Fruit fly (Drosophila melanogaster) whole organism, embryonic: ENCODE results near the gene GC2.
A peak's percentile ranks its signal among the peaks of the same experiment; 100 is the strongest.

ENCODE experiments used
- Atf3 ChIP-seq: fragments of 200-800 bp; sonication (Bioruptor generic); optimal IDR thresholded peaks from 3 replicates; lab custom pipeline; 2016; ENCODE audit warnings: missing biosample characterization, missing genetic modification characterization
- Bgb ChIP-seq: fragments of 200-800 bp; sonication (Bioruptor generic); IDR thresholded peaks from 2 replicates; pipeline ENCODE4 v1.3.6; 2022; ENCODE audit warnings: missing biosample characterization, missing genetic modification characterization; ENCODE audit not compliant: partially characterized antibody
- CG10267 ChIP-seq: fragments of 200-800 bp; sonication (Bioruptor generic); optimal IDR thresholded peaks from 2 replicates; lab custom pipeline; 2018; ENCODE audit warnings: missing biosample characterization, mild to moderate bottlenecking, missing genetic modification characterization, moderate library complexity
- CG10959 ChIP-seq: fragments of 200-800 bp; sonication (Bioruptor generic); IDR thresholded peaks from 2 replicates; pipeline ENCODE4 v1.3.6; 2022; ENCODE audit warnings: missing biosample characterization, missing genetic modification characterization
- CG12155 ChIP-seq: fragments of 200-800 bp; sonication (Bioruptor generic); optimal IDR thresholded peaks from 3 replicates; lab custom pipeline; 2016; ENCODE audit warnings: missing biosample characterization, missing genetic modification characterization
- CG12219 ChIP-seq: fragments of 200-800 bp; sonication (Bioruptor generic); optimal IDR thresholded peaks from 3 replicates; lab custom pipeline; 2018; ENCODE audit warnings: missing biosample characterization, mild to moderate bottlenecking, missing genetic modification characterization
- CG15479 ChIP-seq: fragments of 200-800 bp; sonication (Bioruptor generic); optimal IDR thresholded peaks from 3 replicates; lab custom pipeline; 2019; ENCODE audit warnings: missing biosample characterization, mild to moderate bottlenecking, missing genetic modification characterization, moderate library complexity
- CG16863 ChIP-seq: fragments of 200-800 bp; sonication (Bioruptor generic); optimal IDR thresholded peaks from 3 replicates; lab custom pipeline; 2016; ENCODE audit warnings: missing biosample characterization, missing genetic modification characterization
- CG2712 ChIP-seq: fragments of 200-800 bp; optimal IDR thresholded peaks from 3 replicates; lab custom pipeline; 2019; ENCODE audit warnings: missing biosample characterization, mild to moderate bottlenecking, missing genetic modification characterization, moderate library complexity
- CG2889 ChIP-seq: fragments of 200-800 bp; sonication (Bioruptor generic); IDR thresholded peaks from 3 replicates; pipeline ENCODE4 v1.3.6; 2022; ENCODE audit warnings: missing biosample characterization, missing genetic modification characterization
- CG30020 ChIP-seq: fragments of 200-800 bp; optimal IDR thresholded peaks from 2 replicates; lab custom pipeline; 2019; ENCODE audit warnings: missing biosample characterization, mild to moderate bottlenecking, missing genetic modification characterization, moderate library complexity
- CG6683 ChIP-seq: fragments of 200-800 bp; sonication (Bioruptor generic); optimal IDR thresholded peaks from 2 replicates; lab custom pipeline; 2017; ENCODE audit warnings: missing biosample characterization, mild to moderate bottlenecking, missing genetic modification characterization, missing genetic modification reagents
- CG8478 ChIP-seq: fragments of >200 bp; optimal IDR thresholded peaks from 2 replicates; lab custom pipeline; 2018
- CG8924 ChIP-seq: fragments of 200-800 bp; optimal IDR thresholded peaks from 3 replicates; lab custom pipeline; 2019; ENCODE audit warnings: missing biosample characterization, mild to moderate bottlenecking, missing genetic modification characterization, moderate library complexity
- CG8944 ChIP-seq: fragments of 200-800 bp; sonication (Bioruptor generic); optimal IDR thresholded peaks from 3 replicates; lab custom pipeline; 2016; ENCODE audit warnings: missing biosample characterization, missing genetic modification characterization
- CG9932 ChIP-seq: fragments of 200-800 bp; sonication (Bioruptor generic); IDR thresholded peaks from 2 replicates; pipeline ENCODE4 v1.3.6; 2022; ENCODE audit warnings: missing biosample characterization, missing genetic modification characterization
- Drgx ChIP-seq: fragments of 200-800 bp; sonication (Bioruptor generic); IDR thresholded peaks from 2 replicates; pipeline ENCODE4 v1.3.6; 2022; ENCODE audit warnings: missing biosample characterization, missing genetic modification characterization
- Eip74EF ChIP-seq, 2 experiments: fragments of 200-800 bp in 1 of 2; fragments of >200 bp in 1 of 2; sonication (Bioruptor generic) in 1 of 2; optimal IDR thresholded peaks; 2 replicates each; lab custom pipeline; 2017 to 2019; ENCODE audit warnings: missing biosample characterization in 2 of 2, missing genetic modification characterization in 2 of 2, mild to moderate bottlenecking in 1 of 2, moderate library complexity in 1 of 2
- HLH54F ChIP-seq: fragments of 200-800 bp; sonication (Bioruptor generic); optimal IDR thresholded peaks from 3 replicates; lab custom pipeline; 2016; ENCODE audit warnings: missing biosample characterization, missing genetic modification characterization
- Lpt ChIP-seq: fragments of >200 bp; optimal IDR thresholded peaks from 2 replicates; lab custom pipeline; 2018; ENCODE audit warnings: missing biosample characterization, missing genetic modification characterization
- Mad ChIP-seq: fragments of 200-800 bp; sonication (Bioruptor generic); optimal IDR thresholded peaks from 2 replicates; lab custom pipeline; 2016; ENCODE audit warnings: missing biosample characterization, missing genetic modification characterization
- Med ChIP-seq: fragments of 200-800 bp; sonication (Bioruptor generic); peaks from one replicate; lab custom pipeline; 2016; ENCODE audit warnings: missing biosample characterization, missing genetic modification characterization, mild to moderate bottlenecking, inconsistent platforms, moderate library complexity
- Mes4 ChIP-seq: fragments of 200-800 bp; sonication (Bioruptor generic); optimal IDR thresholded peaks from 2 replicates; lab custom pipeline; 2016; ENCODE audit warnings: missing biosample characterization, missing genetic modification characterization
- Xrp1 ChIP-seq: fragments of 200-800 bp; sonication (Bioruptor generic); IDR thresholded peaks from 2 replicates; pipeline ENCODE4 v1.3.6; 2022; ENCODE audit warnings: missing biosample characterization, missing genetic modification characterization
- cas ChIP-seq: fragments of 200-800 bp; sonication (Bioruptor generic); IDR thresholded peaks from 2 replicates; pipeline ENCODE4 v1.3.6; 2022; ENCODE audit warnings: missing biosample characterization, missing genetic modification characterization
- chinmo ChIP-seq: fragments of 200-800 bp; sonication (Bioruptor generic); IDR thresholded peaks from 4 replicates; pipeline ENCODE4 v1.3.6; 2022; ENCODE audit warnings: missing biosample characterization, missing genetic modification characterization; ENCODE audit not compliant: partially characterized antibody
- corto ChIP-seq: fragments of 200-800 bp; sonication (Bioruptor generic); optimal IDR thresholded peaks from 2 replicates; lab custom pipeline; 2016; ENCODE audit warnings: missing biosample characterization, mild to moderate bottlenecking, missing genetic modification characterization, moderate library complexity
- da ChIP-seq: fragments of 200-800 bp; sonication (Bioruptor generic); optimal IDR thresholded peaks from 2 replicates; lab custom pipeline; 2016; ENCODE audit warnings: missing biosample characterization, missing genetic modification characterization
- dm ChIP-seq: fragments of 200-800 bp; sonication (Bioruptor generic); optimal IDR thresholded peaks from 3 replicates; lab custom pipeline; 2016; ENCODE audit warnings: missing biosample characterization, missing genetic modification characterization
- eyg ChIP-seq: fragments of 200-800 bp; sonication (Bioruptor generic); optimal IDR thresholded peaks from 3 replicates; lab custom pipeline; 2016; ENCODE audit warnings: missing biosample characterization, missing genetic modification characterization
- gcm ChIP-seq: fragments of 200-800 bp; sonication (Bioruptor generic); optimal IDR thresholded peaks from 2 replicates; lab custom pipeline; 2019; ENCODE audit warnings: missing biosample characterization, mild to moderate bottlenecking, missing genetic modification characterization, moderate library complexity
- gcm2 ChIP-seq: fragments of 200-800 bp; sonication (Bioruptor generic); optimal IDR thresholded peaks from 2 replicates; lab custom pipeline; 2016; ENCODE audit warnings: missing biosample characterization, missing genetic modification characterization
- h ChIP-seq: fragments of >200 bp; optimal IDR thresholded peaks from 2 replicates; lab custom pipeline; 2017
- kay ChIP-seq: fragments of 200-800 bp; sonication (Bioruptor generic); optimal IDR thresholded peaks from 2 replicates; lab custom pipeline; 2016; ENCODE audit warnings: missing biosample characterization, missing genetic modification characterization
- nmo ChIP-seq: fragments of 200-800 bp; sonication (Bioruptor generic); optimal IDR thresholded peaks from 2 replicates; lab custom pipeline; 2018; ENCODE audit warnings: missing biosample characterization, mild to moderate bottlenecking, missing genetic modification characterization, moderate library complexity
- odd ChIP-seq: fragments of 200-800 bp; sonication (Bioruptor generic); optimal IDR thresholded peaks from 2 replicates; lab custom pipeline; 2017; ENCODE audit warnings: missing biosample characterization, mild to moderate bottlenecking, missing genetic modification characterization
- phol ChIP-seq: fragments of 200-800 bp; sonication (Bioruptor generic); optimal IDR thresholded peaks from 3 replicates; lab custom pipeline; 2018; ENCODE audit warnings: missing biosample characterization, mild to moderate bottlenecking, missing genetic modification characterization, moderate library complexity
- pita ChIP-seq: fragments of 200-800 bp; sonication (Bioruptor generic); optimal IDR thresholded peaks from 2 replicates; lab custom pipeline; 2017; ENCODE audit warnings: missing biosample characterization, mild to moderate bottlenecking, missing genetic modification characterization
- rib ChIP-seq: fragments of 200-800 bp; sonication (Bioruptor generic); IDR thresholded peaks from 2 replicates; pipeline ENCODE4 v1.3.6; 2022; ENCODE audit warnings: missing biosample characterization, missing genetic modification characterization
- toy ChIP-seq: fragments of 200-800 bp; sonication (Bioruptor generic); IDR thresholded peaks from 2 replicates; pipeline ENCODE4 v1.3.6; 2022; ENCODE audit warnings: missing biosample characterization, missing genetic modification characterization
- tx ChIP-seq: fragments of 200-800 bp; sonication (Bioruptor generic); optimal IDR thresholded peaks from 2 replicates; lab custom pipeline; 2016; ENCODE audit warnings: missing biosample characterization, missing genetic modification characterization
- vvl ChIP-seq: fragments of 200-800 bp; sonication (Bioruptor generic); IDR thresholded peaks from 2 replicates; pipeline ENCODE4 v1.3.6; 2022; ENCODE audit warnings: missing biosample characterization, missing genetic modification characterization

Gene GC2

dm6 chr3R:11947079-11947869 is 24.2 kb upstream of the GC2 start (continued):
- TF ChIP-seq Eip74EF (GFP tag; optimal IDR thresholded peaks at IDR 0.05; lab: Kevin White, UChicago) (no peak), gcm (GFP tag; lab: Kevin White, UChicago) (no peak), Bgb (GFP tag; lab: Robert Waterston, UW) (no peak), CG8944 (no peak), gcm2 (GFP tag; lab: Kevin White, UChicago) (no peak), CG10267 (tag; lab: Kevin White, UChicago) (no peak), CG9932 (GFP tag; lab: Robert Waterston, UW) (0 out of 2 replicates have a peak, but pooled peaks have one; percentile 30), CG2889 (no peak), HLH54F (no peak), CG16863 (GFP tag; lab: Kevin White, UChicago) (peak; percentile 23), cas (GFP tag; lab: Robert Waterston, UW) (no peak), CG12219 (GFP tag; lab: Kevin White, UChicago) (no peak), rib (GFP tag; lab: Robert Waterston, UW) (no peak), Drgx (GFP tag; lab: Robert Waterston, UW) (peak; percentile 46; the same call in 1 of the 2 replicates), phol (tag; lab: Kevin White, UChicago) (no peak), CG2712 (no peak), vvl (GFP tag; lab: Robert Waterston, UW) (peak; percentile 47; the same call in 1 of the 2 replicates), eyg (GFP tag; lab: Kevin White, UChicago) (no peak), dm (GFP tag; lab: Kevin White, UChicago) (no peak), CG6683 (no peak), Mad (GFP tag; lab: Kevin White, UChicago) (no peak), kay (GFP tag; lab: Kevin White, UChicago) (no peak), toy (GFP tag; lab: Robert Waterston, UW) (no peak), Atf3 (GFP tag; lab: Kevin White, UChicago) (no peak), CG30020 (tag; lab: Kevin White, UChicago) (no peak), corto (no peak), CG8478 (no peak), Mes4 (no peak), CG10959 (GFP tag; lab: Robert Waterston, UW) (no peak), Med (GFP tag; lab: Kevin White, UChicago) (no peak), nmo (GFP tag; lab: Kevin White, UChicago) (peak; percentile 4), CG12155 (GFP tag; lab: Kevin White, UChicago) (no peak), chinmo (GFP tag; lab: Robert Waterston, UW) (0 out of 4 replicates have a peak, but pooled peaks have one; percentile 56), CG15479 (GFP tag; lab: Kevin White, UChicago) (no peak), Xrp1 (GFP tag; lab: Robert Waterston, UW) (no peak; the same call in 1 of the 2 replicates), tx (GFP tag; lab: Kevin White, UChicago) (no peak), h (lab: Kevin White, UChicago) (no peak), Lpt (GFP tag; lab: Kevin White, UChicago) (no peak), CG8924 (tag; lab: Kevin White, UChicago) (no peak), da (no peak), odd (no peak), pita (GFP tag; lab: Kevin White, UChicago) (no peak)
